Fruit fly (Drosophila melanogaster) whole organism, adult: ENCODE data around the gene CG31493.

Experiments used
- CG11617 ChIP-seq: fragments of 200-800 bp; sonication (Bioruptor generic); optimal IDR thresholded peaks from 2 replicates; lab custom pipeline; 2017; ENCODE audit warnings: mild to moderate bottlenecking, missing biosample characterization, missing genetic modification reagents, missing genetic modification characterization
- CG12768 ChIP-seq: fragments of 200-800 bp; sonication (Bioruptor generic); optimal IDR thresholded peaks from 2 replicates; lab custom pipeline; 2017; ENCODE audit warnings: missing biosample characterization, missing genetic modification characterization, mild to moderate bottlenecking, moderate library complexity, missing genetic modification reagents
- CG14711 ChIP-seq: fragments of 200-800 bp; sonication (Bioruptor generic); optimal IDR thresholded peaks from 2 replicates; lab custom pipeline; 2018; ENCODE audit warnings: missing biosample characterization, mild to moderate bottlenecking, missing genetic modification characterization, moderate library complexity
- CG1620 ChIP-seq: fragments of 200-800 bp; sonication (Bioruptor generic); optimal IDR thresholded peaks from 2 replicates; lab custom pipeline; 2016; ENCODE audit warnings: missing biosample characterization, missing genetic modification characterization
- CG33017 ChIP-seq: fragments of 200-800 bp; sonication (Bioruptor generic); optimal IDR thresholded peaks from 2 replicates; lab custom pipeline; 2018; ENCODE audit warnings: missing biosample characterization, mild to moderate bottlenecking, missing genetic modification characterization, moderate library complexity
- CG5204 ChIP-seq: fragments of 200-800 bp; sonication (Bioruptor generic); optimal IDR thresholded peaks from 2 replicates; lab custom pipeline; 2016; ENCODE audit warnings: missing biosample characterization, missing genetic modification characterization
- CG7045 ChIP-seq: fragments of 200-800 bp; sonication (Bioruptor generic); optimal IDR thresholded peaks from 2 replicates; lab custom pipeline; 2017; ENCODE audit warnings: missing biosample characterization, mild to moderate bottlenecking, missing genetic modification characterization
- CG7101 ChIP-seq: fragments of 200-800 bp; sonication (Bioruptor generic); optimal IDR thresholded peaks from 2 replicates; lab custom pipeline; 2018; ENCODE audit warnings: missing biosample characterization, mild to moderate bottlenecking, missing genetic modification characterization, moderate library complexity
- Clk ChIP-seq: fragments of 200-800 bp; sonication (Bioruptor generic); optimal IDR thresholded peaks from 2 replicates; lab custom pipeline; 2017; ENCODE audit warnings: missing biosample characterization, missing genetic modification characterization
- Crg-1 ChIP-seq: fragments of 200-800 bp; sonication (Bioruptor generic); optimal IDR thresholded peaks from 2 replicates; lab custom pipeline; 2016; ENCODE audit warnings: missing biosample characterization, missing genetic modification characterization
- Hr96 ChIP-seq: fragments of 200-800 bp; sonication (Bioruptor generic); optimal IDR thresholded peaks from 2 replicates; lab custom pipeline; 2016; ENCODE audit warnings: missing biosample characterization, missing genetic modification characterization
- Mnt ChIP-seq: fragments of 200-800 bp; sonication (Bioruptor generic); optimal IDR thresholded peaks from 2 replicates; lab custom pipeline; 2016; ENCODE audit warnings: missing biosample characterization, mild to moderate bottlenecking, missing genetic modification characterization
- bab1 ChIP-seq: fragments of 200-800 bp; sonication (Bioruptor generic); optimal IDR thresholded peaks from 3 replicates; lab custom pipeline; 2019; ENCODE audit warnings: missing biosample characterization, mild to moderate bottlenecking, missing genetic modification characterization, moderate library complexity
- cic ChIP-seq: fragments of 200-800 bp; sonication (Bioruptor generic); optimal IDR thresholded peaks from 2 replicates; lab custom pipeline; 2017; ENCODE audit warnings: missing biosample characterization, mild to moderate bottlenecking, missing genetic modification characterization, moderate library complexity
- cnc ChIP-seq, 2 experiments: fragments of >200 bp; optimal IDR thresholded peaks; 2 replicates each; lab custom pipeline; 2017
- kay ChIP-seq: fragments of 200-800 bp; sonication (Bioruptor generic); peaks from one replicate; lab custom pipeline; 2016; ENCODE audit warnings: missing biosample characterization, missing genetic modification characterization, borderline replicate concordance
- ovo ChIP-seq: fragments of 200-800 bp; sonication (Bioruptor generic); optimal IDR thresholded peaks from 2 replicates; lab custom pipeline; 2016; ENCODE audit warnings: missing biosample characterization, missing genetic modification characterization
- pad ChIP-seq: fragments of 200-800 bp; sonication (Bioruptor generic); optimal IDR thresholded peaks from 3 replicates; lab custom pipeline; 2017; ENCODE audit warnings: missing biosample characterization, missing genetic modification characterization, mild to moderate bottlenecking, moderate library complexity, missing genetic modification reagents
- tj ChIP-seq: fragments of 200-800 bp; sonication (Bioruptor generic); optimal IDR thresholded peaks from 3 replicates; lab custom pipeline; 2017; ENCODE audit warnings: missing biosample characterization, mild to moderate bottlenecking, missing genetic modification characterization, moderate library complexity
- toe ChIP-seq: fragments of 200-800 bp; sonication (Bioruptor generic); optimal IDR thresholded peaks from 2 replicates; lab custom pipeline; 2016; ENCODE audit warnings: missing biosample characterization, missing genetic modification characterization

CG31493 gene

DNA sequence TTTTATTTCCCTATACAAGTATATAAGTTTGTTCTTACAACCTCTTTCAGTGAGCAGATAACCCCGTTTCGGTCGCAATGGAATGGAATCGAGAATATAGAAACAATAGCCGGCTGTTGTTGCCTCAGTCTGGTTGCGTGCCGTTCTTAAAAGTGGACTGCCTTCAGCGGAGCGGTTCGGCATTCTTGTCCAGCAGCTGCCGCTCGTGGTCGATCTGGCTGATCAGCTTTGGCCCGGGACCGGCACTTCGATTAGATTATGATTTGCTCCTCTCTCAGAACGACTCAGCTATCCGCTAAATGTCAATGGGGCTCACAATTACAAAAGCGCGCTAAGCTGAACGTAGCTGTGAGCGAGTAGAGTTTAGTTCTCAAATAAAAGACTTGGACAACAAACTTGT is 25.7 kb downstream of the CG31493 start:
- TF ChIP-seq CG7101 (tag; lab: Kevin White, UChicago) = no peak
- no peak for TF ChIP-seq cic (GFP tag; lab: Kevin White, UChicago)
- no peak for TF ChIP-seq CG7045 (GFP tag; lab: Kevin White, UChicago)
- no peak for TF ChIP-seq ovo (GFP tag; lab: Kevin White, UChicago)
- TF ChIP-seq CG33017 = no peak
- TF ChIP-seq Clk = no peak
- TF ChIP-seq toe (GFP tag; lab: Kevin White, UChicago) = no peak
- TF ChIP-seq CG11617 (GFP tag; lab: Kevin White, UChicago) = no peak
- TF ChIP-seq pad = no peak
- no peak for TF ChIP-seq Crg-1 (GFP tag; lab: Kevin White, UChicago)
- TF ChIP-seq tj = no peak

DNA sequence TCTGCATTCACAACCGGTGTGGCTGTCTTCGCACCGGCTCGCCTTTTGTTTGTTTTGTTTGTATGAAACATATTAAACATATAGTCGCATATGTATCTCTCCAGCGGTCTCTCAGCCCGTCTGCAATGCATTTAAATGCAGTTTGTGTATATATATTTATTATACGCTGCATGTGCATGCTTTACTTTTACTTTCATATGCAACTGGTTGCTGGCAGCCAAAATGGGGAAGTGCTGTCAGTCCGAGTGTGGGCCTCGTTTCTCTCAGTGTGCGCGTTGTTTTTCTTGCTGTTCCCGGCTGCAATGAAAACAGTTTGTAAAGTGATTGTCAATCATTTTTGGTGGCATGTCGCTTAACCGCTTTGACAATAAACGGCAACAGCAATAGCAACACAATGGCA is 28.3 kb downstream of the CG31493 start:
- TF ChIP-seq cnc (optimal IDR thresholded peaks at IDR 0.05; lab: Kevin White, UChicago) (no peak), CG5204 (GFP tag; lab: Kevin White, UChicago) (no peak)

DNA sequence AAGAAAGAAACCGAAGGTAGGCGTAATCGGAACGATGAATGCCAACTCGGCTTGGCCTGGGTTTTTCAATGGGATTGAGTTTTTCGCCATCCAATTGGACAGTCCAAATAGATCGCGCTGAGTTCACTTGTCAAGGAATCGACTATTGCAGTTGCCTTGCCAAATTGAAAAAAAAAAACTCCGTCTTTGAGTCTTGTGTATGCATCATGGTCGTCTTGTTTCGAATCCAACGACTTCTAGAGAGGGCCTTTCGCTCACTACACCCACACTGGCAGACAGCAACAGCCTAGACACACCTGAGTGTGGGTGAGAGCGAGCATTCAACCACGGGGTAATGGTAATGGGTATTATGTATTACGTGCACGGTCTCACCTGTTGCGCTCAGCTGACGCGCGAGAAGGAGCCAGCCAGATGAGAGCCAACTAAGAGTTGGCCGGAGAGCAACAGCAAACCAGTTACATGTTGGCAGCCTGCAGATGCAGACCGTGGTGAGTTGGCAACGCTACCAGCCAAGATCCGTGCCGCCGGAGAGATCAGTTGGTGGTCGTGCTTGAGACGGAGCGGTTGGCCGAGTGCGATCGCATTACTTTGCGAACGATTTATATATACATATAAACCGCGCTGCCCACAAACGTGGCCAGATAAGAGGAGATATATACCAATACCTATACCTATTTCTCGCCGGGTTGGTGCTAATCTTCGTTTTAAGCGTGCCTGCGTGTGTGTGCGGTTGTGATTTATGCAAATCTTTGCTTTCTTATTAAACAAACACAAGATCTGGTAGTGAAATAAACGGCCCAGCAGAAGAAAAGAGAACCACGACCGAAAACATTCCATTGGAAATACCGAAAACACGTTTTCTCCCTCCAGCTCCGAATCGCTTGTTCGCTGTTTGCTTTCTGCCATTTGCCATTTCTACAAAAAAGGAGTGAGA is 31.3 kb downstream of the CG31493 start, which contains the start of gene sas:
TSS of gene sas (plus strand) at position 453 of the 934 bp plus-strand sequence.
- no peak for TF ChIP-seq Mnt (GFP tag; lab: Kevin White, UChicago)
- no peak for TF ChIP-seq CG5204 (GFP tag; lab: Kevin White, UChicago)
- no peak for TF ChIP-seq Crg-1 (GFP tag; lab: Kevin White, UChicago)
- TF ChIP-seq CG14711 (tag; lab: Kevin White, UChicago) = no peak
- no peak for TF ChIP-seq CG12768 (GFP tag; lab: Kevin White, UChicago)
- TF ChIP-seq Hr96 (GFP tag; lab: Kevin White, UChicago) = no peak
- no peak for TF ChIP-seq kay (GFP tag; lab: Kevin White, UChicago)
- no peak for TF ChIP-seq CG33017
- TF ChIP-seq tj = no peak
- no peak for TF ChIP-seq cic (GFP tag; lab: Kevin White, UChicago)
- no peak for TF ChIP-seq pad
- TF ChIP-seq CG1620 = no peak
- no peak for TF ChIP-seq cnc (optimal IDR thresholded peaks at IDR 0.05; lab: Kevin White, UChicago)
- TF ChIP-seq bab1 (GFP tag; lab: Kevin White, UChicago) = no peak
- TF ChIP-seq CG11617 (GFP tag; lab: Kevin White, UChicago) = no peak
- TF ChIP-seq CG7101 (tag; lab: Kevin White, UChicago) = no peak
- no peak for TF ChIP-seq ovo (GFP tag; lab: Kevin White, UChicago)
- TF ChIP-seq CG7045 (GFP tag; lab: Kevin White, UChicago) = no peak
- TF ChIP-seq toe (GFP tag; lab: Kevin White, UChicago) = no peak
- no peak for TF ChIP-seq Clk

DNA sequence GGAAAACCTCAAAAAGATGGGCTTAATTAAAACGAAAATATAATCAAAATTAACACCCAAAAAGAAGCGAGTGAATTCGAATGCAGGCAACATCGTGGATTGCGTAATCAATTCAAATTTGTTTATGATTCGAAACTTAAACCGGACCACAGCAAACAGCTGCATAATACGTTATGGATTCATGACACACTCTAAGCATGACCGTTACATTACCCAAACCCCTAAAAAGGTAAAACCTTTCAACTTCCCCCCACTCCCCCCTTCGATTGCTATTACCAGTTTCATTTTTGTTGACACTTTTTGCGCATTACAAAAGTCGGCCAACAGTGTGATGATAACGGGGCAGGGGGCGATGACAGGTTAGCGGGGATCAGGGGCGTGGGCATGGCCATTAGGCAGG is 38.6 kb downstream of the CG31493 start:
- TF ChIP-seq CG12768 (GFP tag; lab: Kevin White, UChicago) (no peak), CG5204 (GFP tag; lab: Kevin White, UChicago) (no peak), Hr96 (GFP tag; lab: Kevin White, UChicago) (no peak), CG33017 (no peak), CG11617 (GFP tag; lab: Kevin White, UChicago) (no peak), pad (no peak), tj (no peak), cnc (optimal IDR thresholded peaks at IDR 0.05; lab: Kevin White, UChicago) (no peak), bab1 (GFP tag; lab: Kevin White, UChicago) (no peak), cic (GFP tag; lab: Kevin White, UChicago) (no peak), ovo (GFP tag; lab: Kevin White, UChicago) (no peak), Crg-1 (GFP tag; lab: Kevin White, UChicago) (no peak), Clk (no peak), kay (GFP tag; lab: Kevin White, UChicago) (no peak)

DNA sequence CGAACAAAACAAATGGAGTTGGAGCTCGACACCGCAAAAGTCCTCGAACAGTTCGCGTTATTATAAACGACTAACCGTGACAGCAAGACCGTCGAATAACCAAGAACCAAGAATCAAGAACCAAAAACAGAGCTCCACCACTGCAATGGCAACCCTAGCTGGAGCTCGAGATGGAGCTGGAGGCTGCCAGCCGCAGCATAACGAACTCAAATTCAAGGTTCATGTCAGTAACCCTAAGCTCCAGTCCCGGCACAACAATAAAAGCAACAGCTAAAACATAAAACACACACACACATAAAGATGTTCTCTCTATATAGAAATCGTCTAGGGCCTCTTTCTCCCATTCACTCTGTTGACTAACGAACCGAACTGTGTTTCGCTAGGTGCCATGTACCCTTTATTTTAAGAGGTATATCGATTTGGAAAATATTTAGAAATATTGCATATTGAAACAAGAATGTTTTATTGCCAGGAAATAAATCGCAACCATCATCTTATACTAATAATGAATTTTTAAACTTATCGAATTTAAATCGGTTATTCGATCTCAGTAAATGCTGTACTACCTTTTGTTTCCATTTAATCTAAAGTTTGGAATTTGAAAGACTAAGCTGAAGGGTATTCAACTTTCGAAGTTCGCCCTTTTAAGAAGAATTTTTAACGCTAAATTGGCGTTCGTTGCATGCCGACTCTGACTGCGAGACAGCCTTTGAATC is 40.2 kb downstream of the CG31493 start:
- TF ChIP-seq CG7045 (GFP tag; lab: Kevin White, UChicago) (no peak), toe (GFP tag; lab: Kevin White, UChicago) (no peak), Mnt (GFP tag; lab: Kevin White, UChicago) (no peak), Hr96 (GFP tag; lab: Kevin White, UChicago) (no peak), kay (GFP tag; lab: Kevin White, UChicago) (no peak), pad (no peak), Crg-1 (GFP tag; lab: Kevin White, UChicago) (no peak), CG1620 (no peak), cnc (optimal IDR thresholded peaks at IDR 0.05; lab: Kevin White, UChicago) (no peak), Clk (no peak), CG14711 (tag; lab: Kevin White, UChicago) (no peak), tj (no peak), bab1 (GFP tag; lab: Kevin White, UChicago) (no peak), CG5204 (GFP tag; lab: Kevin White, UChicago) (no peak), CG12768 (GFP tag; lab: Kevin White, UChicago) (no peak), cic (GFP tag; lab: Kevin White, UChicago) (no peak), CG11617 (GFP tag; lab: Kevin White, UChicago) (no peak)
